Fruit fly (Drosophila melanogaster): Measurements from ENCODE around the gene Dph4.

Dph4 gene

dm6 chr3R:5636519-5637430 is 12.8 kb upstream of the Dph4 start, which contains the start of the genes CG31548 and CG12170 (continued):
- TF ChIP-seq CG8281 (tag; optimal IDR thresholded peaks at IDR 0.05) (no peak), ERR (GFP tag; optimal IDR thresholded peaks at IDR 0.05) (no peak), ken (GFP tag; IDR thresholded peaks at IDR 0.05) (no peak), CG2116 (GFP tag; optimal IDR thresholded peaks at IDR 0.05) (peak; percentile 58), jing (GFP tag; optimal IDR thresholded peaks at IDR 0.05) (no peak), crp (GFP tag; optimal IDR thresholded peaks at IDR 0.05) (no peak), CG11696 (GFP tag; IDR thresholded peaks at IDR 0.05) (no peak), btn (GFP tag; optimal IDR thresholded peaks at IDR 0.05) (no peak), Usf (GFP tag; optimal IDR thresholded peaks at IDR 0.05) (no peak), Dad (GFP tag; optimal IDR thresholded peaks at IDR 0.05) (no peak), bbx (GFP tag; IDR thresholded peaks at IDR 0.05; ENCODE audit: partially characterized antibody) (no peak), CG3838 (GFP tag; optimal IDR thresholded peaks at IDR 0.05) (no peak), CG1024 (GFP tag; IDR thresholded peaks at IDR 0.05) (no peak), CG6854 (GFP tag; optimal IDR thresholded peaks at IDR 0.05) (no peak), Dip3 (GFP tag; optimal IDR thresholded peaks at IDR 0.05) (no peak), gt (GFP tag; IDR thresholded peaks at IDR 0.05) (no peak), NFAT (GFP tag; IDR thresholded peaks at IDR 0.05) (no peak), en (GFP tag; optimal IDR thresholded peaks at IDR 0.05) (no peak), bcd (GFP tag; optimal IDR thresholded peaks at IDR 0.05) (no peak), wor (GFP tag; IDR thresholded peaks at IDR 0.05) (no peak), NC2β (GFP tag; optimal IDR thresholded peaks at IDR 0.05) (peak; percentile 22), Jarid2 (GFP tag; optimal IDR thresholded peaks at IDR 0.05) (no peak), sim (GFP tag; IDR thresholded peaks at IDR 0.05) (no peak), CG8924 (tag; optimal IDR thresholded peaks at IDR 0.05) (peak; percentile 65), prd (optimal IDR thresholded peaks at IDR 0.05) (no peak), prd (GFP tag; IDR thresholded peaks at IDR 0.05) (peak; percentile 42; the same call in 1 of the 3 replicates), dan (GFP tag; IDR thresholded peaks at IDR 0.05) (no peak), CG12104 (GFP tag; optimal IDR thresholded peaks at IDR 0.05) (no peak), oc (tag; optimal IDR thresholded peaks at IDR 0.05) (no peak), gcm2 (GFP tag; optimal IDR thresholded peaks at IDR 0.05) (no peak), CG16813 (GFP tag; IDR thresholded peaks at IDR 0.05; ENCODE audit: partially characterized antibody) (no peak), Nf-YB (GFP tag; optimal IDR thresholded peaks at IDR 0.05) (peak; percentile 46), ara (GFP tag; IDR thresholded peaks at IDR 0.05) (no peak), Rx (GFP tag; IDR thresholded peaks at IDR 0.05) (no peak; the same call in 1 of the 2 replicates), CG17802 (tag; optimal IDR thresholded peaks at IDR 0.05) (no peak), CG9932 (GFP tag; IDR thresholded peaks at IDR 0.05) (no peak), NK7.1 (GFP tag; optimal IDR thresholded peaks at IDR 0.05) (no peak), z (GFP tag; IDR thresholded peaks at IDR 0.05) (no peak), inv (GFP tag; IDR thresholded peaks at IDR 0.05; ENCODE audit: partially characterized antibody) (no peak), CG8089 (GFP tag; optimal IDR thresholded peaks at IDR 0.05) (peak; percentile 14), CG7786 (GFP tag; optimal IDR thresholded peaks at IDR 0.05) (peak; percentile 7), CG2120 (GFP tag; optimal IDR thresholded peaks at IDR 0.05) (peak; percentile 62), CG4282 (GFP tag; optimal IDR thresholded peaks at IDR 0.05) (no peak), CG30020 (tag; optimal IDR thresholded peaks at IDR 0.05) (peak; percentile 64), CG32772 (GFP tag; IDR thresholded peaks at IDR 0.05) (no peak), CG17829 (tag; optimal IDR thresholded peaks at IDR 0.05) (peak; percentile 62)
